Fruit fly (Drosophila melanogaster) whole organism, embryonic: ENCODE measurements around the gene MTPAP.

ENCODE experiments used
- C15 ChIP-seq: fragments of 200-800 bp; sonication (Bioruptor generic); IDR thresholded peaks from 3 replicates; pipeline ENCODE4 v1.3.6; 2022; ENCODE audit warnings: missing biosample characterization, missing genetic modification characterization
- CG12071 ChIP-seq: fragments of 200-800 bp; sonication (Bioruptor generic); optimal IDR thresholded peaks from 3 replicates; lab custom pipeline; 2018; ENCODE audit warnings: missing biosample characterization, mild to moderate bottlenecking, missing genetic modification characterization
- CG14860 ChIP-seq: fragments of 200-800 bp; sonication (Bioruptor generic); IDR thresholded peaks from 3 replicates; pipeline ENCODE4 v1.3.6; 2022; ENCODE audit warnings: missing biosample characterization, missing genetic modification characterization; ENCODE audit not compliant: partially characterized antibody
- CG1602 ChIP-seq: fragments of 200-800 bp; sonication (Bioruptor generic); optimal IDR thresholded peaks from 3 replicates; lab custom pipeline; 2016; ENCODE audit warnings: missing biosample characterization, missing genetic modification characterization
- CG17186 ChIP-seq: fragments of 200-800 bp; sonication (Bioruptor generic); optimal IDR thresholded peaks from 3 replicates; lab custom pipeline; 2017; ENCODE audit warnings: missing biosample characterization, missing genetic modification reagents, missing genetic modification characterization
- CG18011 ChIP-seq: fragments of 200-800 bp; sonication (Bioruptor generic); optimal IDR thresholded peaks from 2 replicates; lab custom pipeline; 2017; ENCODE audit warnings: missing biosample characterization, missing genetic modification characterization, mild to moderate bottlenecking, moderate library complexity, missing genotype
- CG1832 ChIP-seq: fragments of 200-800 bp; sonication (Bioruptor generic); optimal IDR thresholded peaks from 2 replicates; lab custom pipeline; 2017; ENCODE audit warnings: missing biosample characterization, mild to moderate bottlenecking, missing genetic modification characterization, inconsistent platforms
- CG18619 ChIP-seq: fragments of 200-800 bp; sonication (Bioruptor generic); optimal IDR thresholded peaks from 3 replicates; lab custom pipeline; 2017; ENCODE audit warnings: missing biosample characterization, mild to moderate bottlenecking, missing genetic modification characterization
- CG18764 ChIP-seq: fragments of 200-800 bp; sonication (Bioruptor generic); optimal IDR thresholded peaks from 3 replicates; lab custom pipeline; 2016; ENCODE audit warnings: missing biosample characterization, missing genetic modification characterization
- CG2129 ChIP-seq: fragments of 200-800 bp; sonication (Bioruptor generic); IDR thresholded peaks from 2 replicates; pipeline ENCODE4 v1.3.6; 2022; ENCODE audit warnings: missing biosample characterization, missing genetic modification characterization; ENCODE audit not compliant: partially characterized antibody
- CG4360 ChIP-seq: fragments of 200-800 bp; sonication (Bioruptor generic); IDR thresholded peaks from 2 replicates; pipeline ENCODE4 v1.3.6; 2022; ENCODE audit warnings: missing biosample characterization, missing genetic modification characterization
- CG6765 ChIP-seq: fragments of 200-800 bp; sonication (Bioruptor generic); optimal IDR thresholded peaks from 3 replicates; lab custom pipeline; 2017; ENCODE audit warnings: missing biosample characterization, mild to moderate bottlenecking, missing genetic modification characterization
- CG7928 ChIP-seq: fragments of 200-800 bp; sonication (Bioruptor generic); optimal IDR thresholded peaks from 2 replicates; lab custom pipeline; 2017; ENCODE audit warnings: missing biosample characterization, mild to moderate bottlenecking, missing genetic modification characterization
- CG8359 ChIP-seq: fragments of 200-800 bp; sonication (Bioruptor generic); optimal IDR thresholded peaks from 2 replicates; lab custom pipeline; 2017; ENCODE audit warnings: missing biosample characterization, mild to moderate bottlenecking, missing genetic modification characterization, borderline replicate concordance
- CG9437 ChIP-seq: fragments of 200-800 bp; sonication (Bioruptor generic); optimal IDR thresholded peaks from 2 replicates; lab custom pipeline; 2018; ENCODE audit warnings: missing biosample characterization, mild to moderate bottlenecking, missing genetic modification characterization
- Chrac-16 ChIP-seq: fragments of 200-800 bp; sonication (Bioruptor generic); optimal IDR thresholded peaks from 3 replicates; lab custom pipeline; 2016; ENCODE audit warnings: missing biosample characterization, missing genetic modification characterization
- CoRest ChIP-seq: fragments of 200-800 bp; sonication (Bioruptor generic); optimal IDR thresholded peaks from 3 replicates; lab custom pipeline; 2018; ENCODE audit warnings: missing biosample characterization, mild to moderate bottlenecking, missing genetic modification characterization, moderate library complexity
- Dll ChIP-seq: fragments of 200-800 bp; sonication (Bioruptor generic); IDR thresholded peaks from 4 replicates; pipeline ENCODE4 v1.3.6; 2022; ENCODE audit warnings: missing biosample characterization, missing genetic modification characterization; ENCODE audit not compliant: partially characterized antibody
- Doc3 ChIP-seq: fragments of 200-800 bp; sonication (Bioruptor generic); IDR thresholded peaks from 3 replicates; pipeline ENCODE4 v1.3.6; 2022; ENCODE audit warnings: missing biosample characterization, missing genetic modification characterization; ENCODE audit not compliant: partially characterized antibody
- Fer3 ChIP-seq: fragments of 200-800 bp; sonication (Bioruptor generic); optimal IDR thresholded peaks from 2 replicates; lab custom pipeline; 2018; ENCODE audit warnings: missing biosample characterization, mild to moderate bottlenecking, missing genetic modification characterization, moderate library complexity
- GATAe ChIP-seq: fragments of 200-800 bp; sonication (Bioruptor generic); conservative IDR thresholded peaks from 2 replicates; pipeline ENCODE4 v1.3.6; 2022; ENCODE audit warnings: missing biosample characterization, missing genetic modification characterization
- Gsc ChIP-seq: fragments of 200-800 bp; sonication (Bioruptor generic); IDR thresholded peaks from 2 replicates; pipeline ENCODE4 v1.3.6; 2022; ENCODE audit warnings: missing biosample characterization, missing genetic modification characterization
- HLH4C ChIP-seq: fragments of 200-800 bp; sonication (Bioruptor generic); IDR thresholded peaks from 3 replicates; pipeline ENCODE4 v1.3.6; 2022; ENCODE audit warnings: missing biosample characterization, missing genetic modification characterization; ENCODE audit not compliant: partially characterized antibody
- Hand ChIP-seq: fragments of 200-800 bp; sonication (Bioruptor generic); optimal IDR thresholded peaks from 2 replicates; lab custom pipeline; 2017; ENCODE audit warnings: mild to moderate bottlenecking, missing biosample characterization, missing genetic modification reagents, missing genetic modification characterization
- MBD-R2 ChIP-seq: fragments of 200-800 bp; sonication (Bioruptor generic); IDR thresholded peaks from 2 replicates; pipeline ENCODE4 v1.3.6; 2022; ENCODE audit warnings: missing biosample characterization, missing genetic modification characterization
- Max ChIP-seq: fragments of 200-800 bp; sonication (Bioruptor generic); optimal IDR thresholded peaks from 2 replicates; lab custom pipeline; 2016; ENCODE audit warnings: missing biosample characterization, mild to moderate bottlenecking, missing genetic modification characterization
- Med ChIP-seq: fragments of 200-800 bp; sonication (Bioruptor generic); peaks from one replicate; lab custom pipeline; 2016; ENCODE audit warnings: missing biosample characterization, missing genetic modification characterization, mild to moderate bottlenecking, inconsistent platforms, moderate library complexity
- Opbp ChIP-seq: fragments of 200-800 bp; sonication (Bioruptor generic); IDR thresholded peaks from 3 replicates; pipeline ENCODE4 v1.3.6; 2022; ENCODE audit warnings: missing biosample characterization, missing genetic modification characterization; ENCODE audit not compliant: partially characterized antibody
- Scr ChIP-seq: fragments of 200-800 bp; sonication (Bioruptor generic); IDR thresholded peaks from 2 replicates; pipeline ENCODE4 v1.3.6; 2022; ENCODE audit warnings: missing biosample characterization, missing genetic modification characterization; ENCODE audit not compliant: partially characterized antibody
- YL-1 ChIP-seq: fragments of 200-800 bp; sonication (Bioruptor generic); optimal IDR thresholded peaks from 3 replicates; lab custom pipeline; 2017; ENCODE audit warnings: missing biosample characterization, mild to moderate bottlenecking, missing genetic modification characterization
- ato ChIP-seq: fragments of 200-800 bp; sonication (Bioruptor generic); IDR thresholded peaks from 2 replicates; pipeline ENCODE4 v1.3.6; 2022; ENCODE audit warnings: missing biosample characterization, missing genetic modification characterization; ENCODE audit not compliant: partially characterized antibody
- cas ChIP-seq: fragments of 200-800 bp; sonication (Bioruptor generic); IDR thresholded peaks from 2 replicates; pipeline ENCODE4 v1.3.6; 2022; ENCODE audit warnings: missing biosample characterization, missing genetic modification characterization
- cg ChIP-seq: fragments of 200-800 bp; sonication (Bioruptor generic); optimal IDR thresholded peaks from 3 replicates; lab custom pipeline; 2019; ENCODE audit warnings: missing biosample characterization, mild to moderate bottlenecking, missing genetic modification characterization, moderate library complexity
- crol ChIP-seq: fragments of 200-800 bp; sonication (Bioruptor generic); IDR thresholded peaks from 2 replicates; pipeline ENCODE4 v1.3.6; 2022; ENCODE audit warnings: missing biosample characterization, missing genetic modification characterization
- cwo ChIP-seq: fragments of 200-800 bp; sonication (Bioruptor generic); optimal IDR thresholded peaks from 3 replicates; lab custom pipeline; 2017; ENCODE audit warnings: missing biosample characterization, missing genetic modification characterization, mild to moderate bottlenecking, moderate library complexity, missing genetic modification reagents
- dimm ChIP-seq: fragments of 200-800 bp; sonication (Bioruptor generic); IDR thresholded peaks from 2 replicates; pipeline ENCODE4 v1.3.6; 2022; ENCODE audit warnings: missing biosample characterization, missing genetic modification characterization
- her ChIP-seq: fragments of 200-800 bp; sonication (Bioruptor generic); optimal IDR thresholded peaks from 2 replicates; lab custom pipeline; 2016; ENCODE audit warnings: missing biosample characterization, missing genetic modification characterization
- kah ChIP-seq: fragments of 200-800 bp; sonication (Bioruptor generic); optimal IDR thresholded peaks from 2 replicates; lab custom pipeline; 2018; ENCODE audit warnings: missing biosample characterization, mild to moderate bottlenecking, missing genetic modification characterization
- mld ChIP-seq: fragments of 200-800 bp; sonication (Bioruptor generic); IDR thresholded peaks from 3 replicates; pipeline ENCODE4 v1.3.6; 2022; ENCODE audit warnings: missing biosample characterization, missing genetic modification characterization; ENCODE audit not compliant: partially characterized antibody
- salm ChIP-seq: fragments of 200-800 bp; sonication (Bioruptor generic); optimal IDR thresholded peaks from 2 replicates; lab custom pipeline; 2018; ENCODE audit warnings: missing biosample characterization, mild to moderate bottlenecking, missing genetic modification characterization
- tll ChIP-seq, 2 experiments: fragments of 200-800 bp in 1 of 2; fragments of >200 bp in 1 of 2; sonication (Bioruptor generic) in 1 of 2; optimal IDR thresholded peaks; 2 replicates each; lab custom pipeline; 2017 to 2019; ENCODE audit warnings: missing biosample characterization in 2 of 2, missing genetic modification characterization in 2 of 2, mild to moderate bottlenecking in 1 of 2, moderate library complexity in 1 of 2
- tna ChIP-seq: fragments of 200-800 bp; sonication (Bioruptor generic); IDR thresholded peaks from 2 replicates; pipeline ENCODE4 v1.3.6; 2022; ENCODE audit warnings: missing biosample characterization, missing genetic modification characterization; ENCODE audit not compliant: partially characterized antibody
- trem ChIP-seq: fragments of 200-800 bp; optimal IDR thresholded peaks from 3 replicates; lab custom pipeline; 2019; ENCODE audit warnings: missing biosample characterization, mild to moderate bottlenecking, missing genetic modification characterization, moderate library complexity
- ttk ChIP-seq: fragments of 200-800 bp; sonication (Bioruptor generic); IDR thresholded peaks from 2 replicates; pipeline ENCODE4 v2.1.2; 2022; ENCODE audit warnings: missing biosample characterization, missing genetic modification characterization
- vnd ChIP-seq: fragments of 200-800 bp; sonication (Bioruptor generic); IDR thresholded peaks from 3 replicates; pipeline ENCODE4 v1.3.6; 2022; ENCODE audit warnings: missing biosample characterization, missing genetic modification characterization; ENCODE audit not compliant: partially characterized antibody
- zen2 ChIP-seq: fragments of 200-800 bp; sonication (Bioruptor generic); IDR thresholded peaks from 3 replicates; pipeline ENCODE4 v1.3.6; 2022; ENCODE audit warnings: missing biosample characterization, missing genetic modification characterization; ENCODE audit not compliant: partially characterized antibody

MTPAP gene

dm6 chrX:1353322-1354212 lies 4.4 kb upstream of the MTPAP start, which contains the start of the genes CG12773 and CG11417 (continued):
- TF ChIP-seq Max (GFP tag; lab: Kevin White, UChicago) (peak; percentile 41), CG17186 (GFP tag; lab: Kevin White, UChicago) (peak; percentile 10), HLH4C (GFP tag; lab: Robert Waterston, UW) (peak; percentile 93), CG8359 (GFP tag; lab: Kevin White, UChicago) (no peak), tll (GFP tag; optimal IDR thresholded peaks at IDR 0.05; lab: Kevin White, UChicago) (no peak), ato (GFP tag; lab: Robert Waterston, UW) (peak; percentile 95), dimm (no peak), mld (GFP tag; lab: Robert Waterston, UW) (peak; percentile 91), Opbp (GFP tag; lab: Robert Waterston, UW) (peak; percentile 91), CG1832 (GFP tag; lab: Kevin White, UChicago) (no peak), cas (GFP tag; lab: Robert Waterston, UW) (no peak), cg (peak; percentile 0), Med (GFP tag; lab: Kevin White, UChicago) (peak; percentile 63), tna (GFP tag; lab: Robert Waterston, UW) (peak; percentile 96), CG4360 (no peak), CG12071 (GFP tag; lab: Kevin White, UChicago) (no peak), GATAe (GFP tag; lab: Robert Waterston, UW) (no peak), Gsc (GFP tag; lab: Robert Waterston, UW) (no peak), CG18011 (GFP tag; lab: Kevin White, UChicago) (no peak), zen2 (GFP tag; lab: Robert Waterston, UW) (peak; percentile 95), her (no peak), vnd (GFP tag; lab: Robert Waterston, UW) (peak; percentile 85), salm (tag; lab: Kevin White, UChicago) (no peak), Hand (no peak), CG6765 (GFP tag; lab: Kevin White, UChicago) (no peak), Chrac-16 (no peak), YL-1 (GFP tag; lab: Kevin White, UChicago) (peak; percentile 23), C15 (no peak), CG2129 (GFP tag; lab: Robert Waterston, UW) (peak; percentile 49; the same call in 1 of the 2 replicates), cwo (GFP tag; lab: Kevin White, UChicago) (peak; percentile 92), CG18764 (GFP tag; lab: Kevin White, UChicago) (no peak), CG9437 (GFP tag; lab: Kevin White, UChicago) (no peak), Scr (GFP tag; lab: Robert Waterston, UW) (peak; percentile 76), Fer3 (tag; lab: Kevin White, UChicago) (no peak), trem (tag; lab: Kevin White, UChicago) (no peak), CG7928 (GFP tag; lab: Kevin White, UChicago) (no peak), CoRest (tag; lab: Kevin White, UChicago) (no peak), MBD-R2 (peak; percentile 51), Dll (GFP tag; lab: Robert Waterston, UW) (peak; percentile 77), CG1602 (GFP tag; lab: Kevin White, UChicago) (no peak), CG14860 (GFP tag; lab: Robert Waterston, UW) (peak; percentile 82), CG18619 (GFP tag; lab: Kevin White, UChicago) (no peak), ttk (GFP tag; lab: Robert Waterston, UW) (no peak), kah (GFP tag; lab: Kevin White, UChicago) (no peak), Doc3 (peak; percentile 61; the same call in 1 of the 3 replicates), crol (GFP tag; lab: Robert Waterston, UW) (peak; percentile 73)
